Worm (Caenorhabditis elegans) whole organism, early embryonic: ENCODE data around the gene JC8.16.

Experiments
- B0310.2 ChIP-seq: sonication (generic microtip); optimal IDR thresholded peaks from 2 replicates; lab custom pipeline; 2016; ENCODE audit warnings: mild to moderate bottlenecking, missing genetic modification characterization, missing compliant biosample characterization
- aly-1 ChIP-seq: sonication (generic microtip); optimal IDR thresholded peaks from 2 replicates; lab custom pipeline; 2016; ENCODE audit warnings: missing genetic modification characterization, missing compliant biosample characterization
- ama-1 ChIP-seq: fragments of 150-350 bp; optimal IDR thresholded peaks from 2 replicates; lab custom pipeline; 2014
- ceh-13 ChIP-seq: fragments of 200-800 bp; sonication (Bioruptor generic); optimal IDR thresholded peaks from 2 replicates; lab custom pipeline; 2018; ENCODE audit warnings: mild to moderate bottlenecking, missing genetic modification characterization, missing compliant biosample characterization
- ets-7 ChIP-seq: sonication (generic microtip); optimal IDR thresholded peaks from 2 replicates; lab custom pipeline; 2016; ENCODE audit warnings: missing genotype, missing genetic modification characterization, missing compliant biosample characterization
- flt-1 ChIP-seq: fragments of 200-800 bp; sonication (Bioruptor generic); IDR thresholded peaks from 2 replicates; pipeline ENCODE4 v1.3.6; 2022; ENCODE audit warnings: missing genetic modification characterization, missing compliant biosample characterization
- hmg-4 ChIP-seq: fragments of 200-800 bp; sonication (Bioruptor generic); optimal IDR thresholded peaks from 2 replicates; lab custom pipeline; 2018; ENCODE audit warnings: mild to moderate bottlenecking, missing genetic modification characterization, missing compliant biosample characterization
- hnd-1 ChIP-seq: sonication (generic microtip); optimal IDR thresholded peaks from 2 replicates; lab custom pipeline; 2016; ENCODE audit warnings: missing genetic modification characterization, missing compliant biosample characterization
- pes-1 ChIP-seq: fragments of 200-800 bp; sonication (Bioruptor generic); IDR thresholded peaks from 2 replicates; pipeline ENCODE4 v1.3.6; 2022; ENCODE audit warnings: missing genetic modification reagents, missing genetic modification characterization, missing compliant biosample characterization
- scrt-1 ChIP-seq: fragments of 200-800 bp; sonication (Bioruptor generic); IDR thresholded peaks from 2 replicates; pipeline ENCODE4 v1.3.6; 2022; ENCODE audit warnings: missing genetic modification characterization, missing compliant biosample characterization
- sea-1 ChIP-seq: fragments of 200-800 bp; sonication (Bioruptor generic); conservative IDR thresholded peaks from 2 replicates; pipeline ENCODE4 v1.3.6; 2022; ENCODE audit warnings: missing genetic modification characterization, missing compliant biosample characterization
- tbx-11 ChIP-seq: fragments of 200-800 bp; sonication (Bioruptor generic); IDR thresholded peaks from 2 replicates; pipeline ENCODE4 v1.3.6; 2022; ENCODE audit warnings: missing genetic modification characterization, missing compliant biosample characterization
- tbx-37 ChIP-seq: fragments of 200-800 bp; sonication (Bioruptor generic); conservative IDR thresholded peaks from 2 replicates; pipeline ENCODE4 v1.3.6; 2022; ENCODE audit warnings: missing genetic modification reagents, missing genetic modification characterization, missing compliant biosample characterization
- tra-4 ChIP-seq: sonication (generic microtip); optimal IDR thresholded peaks from 2 replicates; lab custom pipeline; 2017; ENCODE audit warnings: missing genetic modification characterization, missing compliant biosample characterization

DNA sequence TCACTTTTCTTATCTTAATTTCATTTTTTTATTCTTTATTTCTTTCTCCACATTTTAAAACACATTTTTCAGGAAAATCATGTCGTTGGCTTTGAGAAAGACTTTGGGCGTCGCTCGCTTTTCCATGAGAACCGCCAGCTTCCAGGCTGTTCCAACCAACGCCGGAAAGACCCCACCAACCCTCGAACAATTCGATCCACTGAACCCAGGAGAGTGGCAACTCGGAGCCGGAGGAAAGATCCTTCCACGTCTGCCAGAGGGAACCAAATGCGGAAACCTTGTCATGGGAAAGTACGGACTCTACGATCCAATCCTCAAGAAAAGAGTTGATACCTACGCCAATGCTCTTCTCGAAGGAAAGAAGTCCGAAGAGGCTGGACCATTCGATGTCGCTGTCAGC, 41.1 kb downstream of the JC8.16 start, which contains the start of gene kdp-1:
- TF ChIP-seq tra-4 (tag; lab: Kevin White, UChicago) (no peak), ama-1 (lab: Kevin White, UChicago) (no peak), ets-7 (no peak), B0310.2 (tag; lab: Kevin White, UChicago) (no peak), hnd-1 (tag; lab: Kevin White, UChicago) (no peak), ceh-13 (no peak), flt-1 (GFP tag; lab: Robert Waterston, UW) (no peak), sea-1 (GFP tag; lab: Robert Waterston, UW) (no peak), tbx-37 (no peak), aly-1 (tag; lab: Kevin White, UChicago) (no peak), hmg-4 (GFP tag; lab: Kevin White, UChicago) (no peak), tbx-11 (GFP tag; lab: Robert Waterston, UW) (no peak), scrt-1 (GFP tag; lab: Robert Waterston, UW) (no peak), pes-1 (GFP tag; lab: Robert Waterston, UW) (no peak)
